Worm (Caenorhabditis elegans): ENCODE results near the gene T11F9.10.

DNA sequence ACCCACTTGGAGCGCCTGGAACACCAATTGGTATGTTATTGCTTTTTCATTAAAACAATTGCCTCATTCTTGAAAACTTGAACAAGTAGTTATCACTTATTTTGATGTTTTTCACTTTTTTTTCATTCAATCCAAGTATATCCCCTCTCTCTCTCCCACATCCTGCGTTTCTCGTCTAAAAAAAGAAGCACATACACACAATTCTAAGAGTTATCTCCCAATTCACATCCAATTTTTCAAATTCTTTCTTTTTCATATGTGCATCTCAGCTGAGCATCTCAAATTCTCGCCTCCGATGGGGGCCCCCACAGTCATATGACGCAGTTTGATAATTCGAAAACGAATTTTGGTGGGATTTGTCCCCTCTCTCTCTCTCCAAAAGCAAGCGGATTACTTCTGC lies 49.9 kb downstream of the T11F9.10 start:
- TF ChIP-seq unc-62 (GFP tag; optimal IDR thresholded peaks at IDR 0.05) (no peak), ama-1 (optimal IDR thresholded peaks at IDR 0.05) (no peak), snpc-4 (tag; optimal IDR thresholded peaks at IDR 0.05) (no peak), nhr-12 (tag; optimal IDR thresholded peaks at IDR 0.05) (no peak), nhr-76 (tag; optimal IDR thresholded peaks at IDR 0.05) (no peak), aly-2 (tag; optimal IDR thresholded peaks at IDR 0.05) (no peak), elt-1 (tag; optimal IDR thresholded peaks at IDR 0.05) (no peak), nhr-23 (tag; optimal IDR thresholded peaks at IDR 0.05) (no peak), ceh-9 (tag; optimal IDR thresholded peaks at IDR 0.05) (no peak), fos-1 (tag; optimal IDR thresholded peaks at IDR 0.05) (no peak), ztf-11 (tag; optimal IDR thresholded peaks at IDR 0.05) (no peak), nhr-237 (tag; optimal IDR thresholded peaks at IDR 0.05) (no peak), nhr-11 (tag; optimal IDR thresholded peaks at IDR 0.05) (no peak), zag-1 (tag; optimal IDR thresholded peaks at IDR 0.05) (no peak)

All from whole organism, L3 larva.